Worm (Caenorhabditis elegans) whole organism, L1 larva: ENCODE measurements around the gene fbxa-179.

ENCODE experiments used
- nhr-47 ChIP-seq: sonication (generic microtip); optimal IDR thresholded peaks from 2 replicates; lab custom pipeline; 2016; ENCODE audit warnings: mild to moderate bottlenecking, missing genetic modification characterization, moderate library complexity, missing compliant biosample characterization
- skn-1 ChIP-seq: fragments of 150-350 bp; optimal IDR thresholded peaks from 2 replicates; lab custom pipeline; 2014; ENCODE audit warnings: missing biosample characterization, missing genetic modification characterization

ce11 chrX:14447910-14448309 lies 35.2 kb upstream of the fbxa-179 start, which contains the start of gene jmjd-3.2:
- TF ChIP-seq skn-1 (tag; lab: Kevin White, UChicago) (no peak), nhr-47 (tag; lab: Kevin White, UChicago) (no peak)
